Fruit fly (Drosophila melanogaster) S2 (cell line): ENCODE results near the gene CG33725.

ENCODE experiments used
- CG8478 ChIP-seq: fragments of >200 bp; optimal IDR thresholded peaks from 2 replicates; lab custom pipeline; 2018
- CTCF ChIP-seq, 2 experiments: fragments of >200 bp; optimal IDR thresholded peaks; 2 replicates each; lab custom pipeline; 2018

dm6 chr3L:12453529-12453928 is 28.9 kb upstream of the CG33725 start:
- TF ChIP-seq CG8478 (no peak), CTCF (optimal IDR thresholded peaks at IDR 0.05; lab: Kevin White, UChicago) (no peak)
